Fruit fly (Drosophila melanogaster) whole organism, embryonic: ENCODE measurements around the gene parvin.

ENCODE experiments used
- Ada2b ChIP-seq: fragments of 200-800 bp; sonication (Bioruptor generic); IDR thresholded peaks from 2 replicates; pipeline ENCODE4 v1.3.6; 2022; ENCODE audit warnings: missing biosample characterization, missing genetic modification characterization
- Antp ChIP-seq: fragments of 200-800 bp; sonication (Bioruptor generic); optimal IDR thresholded peaks from 3 replicates; lab custom pipeline; 2016; ENCODE audit warnings: missing biosample characterization, missing genetic modification characterization
- Bdp1 ChIP-seq: fragments of 200-800 bp; sonication (Bioruptor generic); optimal IDR thresholded peaks from 3 replicates; lab custom pipeline; 2016; ENCODE audit warnings: missing biosample characterization, missing genetic modification characterization
- CG10959 ChIP-seq: fragments of 200-800 bp; sonication (Bioruptor generic); IDR thresholded peaks from 2 replicates; pipeline ENCODE4 v1.3.6; 2022; ENCODE audit warnings: missing biosample characterization, missing genetic modification characterization
- CG10979 ChIP-seq: fragments of 200-800 bp; sonication (Bioruptor generic); optimal IDR thresholded peaks from 2 replicates; lab custom pipeline; 2018; ENCODE audit warnings: missing biosample characterization, mild to moderate bottlenecking, missing genetic modification characterization, moderate library complexity
- CG11695 ChIP-seq: fragments of 200-800 bp; sonication (Bioruptor generic); IDR thresholded peaks from 3 replicates; pipeline ENCODE4 v1.3.6; 2022; ENCODE audit warnings: missing biosample characterization, missing genetic modification characterization
- CG12659 ChIP-seq: fragments of 200-800 bp; sonication (Bioruptor generic); optimal IDR thresholded peaks from 3 replicates; lab custom pipeline; 2017; ENCODE audit warnings: mild to moderate bottlenecking, missing biosample characterization, missing genetic modification reagents, missing genetic modification characterization
- CG15479 ChIP-seq: fragments of 200-800 bp; sonication (Bioruptor generic); optimal IDR thresholded peaks from 3 replicates; lab custom pipeline; 2019; ENCODE audit warnings: missing biosample characterization, mild to moderate bottlenecking, missing genetic modification characterization, moderate library complexity
- CG16779 ChIP-seq: fragments of 200-800 bp; sonication (Bioruptor generic); IDR thresholded peaks from 2 replicates; pipeline ENCODE4 v1.3.6; 2022; ENCODE audit warnings: missing biosample characterization, missing genetic modification characterization
- CG18262 ChIP-seq: fragments of 200-800 bp; optimal IDR thresholded peaks from 3 replicates; lab custom pipeline; 2019; ENCODE audit warnings: missing biosample characterization, mild to moderate bottlenecking, missing genetic modification characterization, moderate library complexity
- CG18619 ChIP-seq: fragments of 200-800 bp; sonication (Bioruptor generic); optimal IDR thresholded peaks from 3 replicates; lab custom pipeline; 2017; ENCODE audit warnings: missing biosample characterization, mild to moderate bottlenecking, missing genetic modification characterization
- CG4404 ChIP-seq: fragments of 200-800 bp; sonication (Bioruptor generic); IDR thresholded peaks from 2 replicates; pipeline ENCODE4 v1.3.6; 2022; ENCODE audit warnings: missing biosample characterization, missing genetic modification characterization
- CG7839 ChIP-seq: fragments of 200-800 bp; sonication (Bioruptor generic); optimal IDR thresholded peaks from 3 replicates; lab custom pipeline; 2018; ENCODE audit warnings: missing biosample characterization, mild to moderate bottlenecking, missing genetic modification characterization, moderate library complexity
- CG8359 ChIP-seq: fragments of 200-800 bp; sonication (Bioruptor generic); optimal IDR thresholded peaks from 2 replicates; lab custom pipeline; 2017; ENCODE audit warnings: missing biosample characterization, mild to moderate bottlenecking, missing genetic modification characterization, borderline replicate concordance
- CG8924 ChIP-seq: fragments of 200-800 bp; optimal IDR thresholded peaks from 3 replicates; lab custom pipeline; 2019; ENCODE audit warnings: missing biosample characterization, mild to moderate bottlenecking, missing genetic modification characterization, moderate library complexity
- CG8944 ChIP-seq: fragments of 200-800 bp; sonication (Bioruptor generic); optimal IDR thresholded peaks from 3 replicates; lab custom pipeline; 2016; ENCODE audit warnings: missing biosample characterization, missing genetic modification characterization
- CG9727 ChIP-seq: fragments of 200-800 bp; sonication (Bioruptor generic); optimal IDR thresholded peaks from 3 replicates; lab custom pipeline; 2017; ENCODE audit warnings: missing biosample characterization, mild to moderate bottlenecking, missing genetic modification characterization
- Chrac-16 ChIP-seq: fragments of 200-800 bp; sonication (Bioruptor generic); optimal IDR thresholded peaks from 3 replicates; lab custom pipeline; 2016; ENCODE audit warnings: missing biosample characterization, missing genetic modification characterization
- Dip3 ChIP-seq: fragments of 200-800 bp; sonication (Bioruptor generic); optimal IDR thresholded peaks from 3 replicates; lab custom pipeline; 2016; ENCODE audit warnings: missing biosample characterization, missing genetic modification characterization
- Dll ChIP-seq: fragments of 200-800 bp; sonication (Bioruptor generic); IDR thresholded peaks from 4 replicates; pipeline ENCODE4 v1.3.6; 2022; ENCODE audit warnings: missing biosample characterization, missing genetic modification characterization; ENCODE audit not compliant: partially characterized antibody
- Hr78 ChIP-seq, 2 experiments: fragments of 200-800 bp in 1 of 2; fragments of >200 bp in 1 of 2; sonication (Bioruptor generic) in 1 of 2; optimal IDR thresholded peaks; 2 replicates each; lab custom pipeline; 2017 to 2019; ENCODE audit warnings: missing biosample characterization in 2 of 2, missing genetic modification characterization in 2 of 2, mild to moderate bottlenecking in 1 of 2, moderate library complexity in 1 of 2
- Kr ChIP-seq: fragments of 200-800 bp; sonication (Bioruptor generic); optimal IDR thresholded peaks from 2 replicates; lab custom pipeline; 2017; ENCODE audit warnings: missing biosample characterization, mild to moderate bottlenecking, missing genetic modification characterization
- NK7.1 ChIP-seq: fragments of 200-800 bp; sonication (Bioruptor generic); optimal IDR thresholded peaks from 3 replicates; lab custom pipeline; 2016; ENCODE audit warnings: missing biosample characterization, missing genetic modification characterization
- btn ChIP-seq: fragments of 200-800 bp; sonication (Bioruptor generic); optimal IDR thresholded peaks from 2 replicates; lab custom pipeline; 2016; ENCODE audit warnings: missing biosample characterization, missing genetic modification characterization
- croc ChIP-seq: fragments of 200-800 bp; sonication (Bioruptor generic); conservative IDR thresholded peaks from 3 replicates; pipeline ENCODE4 v1.3.6; 2022; ENCODE audit warnings: missing biosample characterization, missing genetic modification characterization
- emc ChIP-seq: fragments of 200-800 bp; sonication (Bioruptor generic); optimal IDR thresholded peaks from 2 replicates; lab custom pipeline; 2016; ENCODE audit warnings: missing biosample characterization, missing genetic modification characterization
- fd102C ChIP-seq: fragments of 200-800 bp; sonication (Bioruptor generic); optimal IDR thresholded peaks from 2 replicates; lab custom pipeline; 2018; ENCODE audit warnings: missing biosample characterization, mild to moderate bottlenecking, missing genetic modification characterization, moderate library complexity
- fru ChIP-seq: fragments of >200 bp; optimal IDR thresholded peaks from 2 replicates; lab custom pipeline; 2017
- gsb-n ChIP-seq: fragments of 200-800 bp; sonication (Bioruptor generic); optimal IDR thresholded peaks from 3 replicates; lab custom pipeline; 2018; ENCODE audit warnings: missing biosample characterization, mild to moderate bottlenecking, missing genetic modification characterization
- ham ChIP-seq: fragments of 200-800 bp; sonication (Bioruptor generic); IDR thresholded peaks from 2 replicates; pipeline ENCODE4 v1.3.6; 2022; ENCODE audit warnings: missing biosample characterization, missing genetic modification characterization
- klu ChIP-seq: fragments of 200-800 bp; sonication (Bioruptor generic); IDR thresholded peaks from 2 replicates; pipeline ENCODE4 v1.3.6; 2022; ENCODE audit warnings: missing biosample characterization, missing genetic modification characterization
- lola ChIP-seq, 3 experiments: fragments of >200 bp in 2 of 3; fragments of 200-800 bp in 1 of 3; sonication (Bioruptor generic) in 1 of 3; optimal IDR thresholded peaks; 2 replicates each; lab custom pipeline; 2017 to 2019; ENCODE audit warnings: missing biosample characterization in 3 of 3, missing genetic modification characterization in 3 of 3, mild to moderate bottlenecking in 1 of 3, moderate library complexity in 1 of 3
- mld ChIP-seq: fragments of 200-800 bp; sonication (Bioruptor generic); IDR thresholded peaks from 3 replicates; pipeline ENCODE4 v1.3.6; 2022; ENCODE audit warnings: missing biosample characterization, missing genetic modification characterization; ENCODE audit not compliant: partially characterized antibody
- nom ChIP-seq: fragments of 200-800 bp; sonication (Bioruptor generic); optimal IDR thresholded peaks from 2 replicates; lab custom pipeline; 2017; ENCODE audit warnings: missing biosample characterization, missing genetic modification characterization, mild to moderate bottlenecking, moderate library complexity, missing genetic modification reagents
- pros ChIP-seq: fragments of 200-800 bp; sonication (Bioruptor generic); optimal IDR thresholded peaks from 3 replicates; lab custom pipeline; 2019; ENCODE audit warnings: missing biosample characterization, mild to moderate bottlenecking, missing genetic modification characterization, moderate library complexity
- shn ChIP-seq: fragments of 200-800 bp; sonication (Bioruptor generic); optimal IDR thresholded peaks from 3 replicates; lab custom pipeline; 2016; ENCODE audit warnings: missing biosample characterization, missing genetic modification characterization
- trem ChIP-seq: fragments of 200-800 bp; optimal IDR thresholded peaks from 3 replicates; lab custom pipeline; 2019; ENCODE audit warnings: missing biosample characterization, mild to moderate bottlenecking, missing genetic modification characterization, moderate library complexity
- trh ChIP-seq: fragments of 200-800 bp; sonication (Bioruptor generic); optimal IDR thresholded peaks from 2 replicates; lab custom pipeline; 2016; ENCODE audit warnings: missing biosample characterization, missing genetic modification characterization
- tup ChIP-seq: fragments of 200-800 bp; sonication (Bioruptor generic); optimal IDR thresholded peaks from 2 replicates; lab custom pipeline; 2016; ENCODE audit warnings: missing biosample characterization, mild to moderate bottlenecking, missing genetic modification characterization, moderate library complexity
- z ChIP-seq: fragments of 200-800 bp; sonication (Bioruptor generic); IDR thresholded peaks from 3 replicates; pipeline ENCODE4 v1.3.6; 2022; ENCODE audit warnings: missing biosample characterization, missing genetic modification characterization

Gene parvin

DNA sequence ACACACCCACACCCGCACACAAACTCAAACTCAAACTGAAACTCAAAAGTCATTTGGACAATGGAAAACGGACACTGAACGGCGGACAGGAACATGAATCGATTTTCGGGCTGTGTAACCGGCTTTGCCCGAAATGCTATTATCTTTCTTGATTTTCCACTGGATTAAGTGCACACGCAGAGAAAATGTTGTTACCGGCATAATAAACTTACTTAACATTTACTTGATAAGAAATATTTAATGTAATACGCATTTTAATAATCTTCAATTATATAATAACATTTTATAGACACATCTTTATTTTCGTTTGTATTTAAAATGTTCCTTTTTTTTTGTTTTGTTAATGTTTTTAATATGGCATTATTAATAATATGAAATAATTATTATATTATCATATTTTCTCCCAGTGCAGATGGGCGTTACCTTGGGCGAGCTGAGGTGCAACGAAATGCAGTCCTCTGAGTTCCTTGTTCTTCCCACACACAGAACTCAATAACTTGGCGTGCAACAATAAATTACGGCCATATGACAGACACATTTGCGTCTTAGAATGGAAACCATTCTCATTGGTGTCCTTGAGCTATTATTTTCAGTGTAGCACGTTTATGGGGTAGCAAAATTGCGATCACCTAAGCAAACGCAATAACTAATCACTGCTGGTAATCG lies 19.1 kb downstream of the parvin start, which contains the start of gene CG12702 (continued):
- TF ChIP-seq CG7839 (tag; lab: Kevin White, UChicago), result no peak
- peak; percentile 19 for TF ChIP-seq gsb-n (tag; lab: Kevin White, UChicago)
- no peak for TF ChIP-seq CG10959 (GFP tag; lab: Robert Waterston, UW)
- TF ChIP-seq Dll, result no peak
- no peak for TF ChIP-seq z (GFP tag; lab: Robert Waterston, UW)
- TF ChIP-seq btn, result no peak
- TF ChIP-seq trem (tag; lab: Kevin White, UChicago), result no peak
- TF ChIP-seq Bdp1, result no peak
- no peak for TF ChIP-seq Kr (GFP tag; lab: Kevin White, UChicago)
- no peak for TF ChIP-seq Antp (GFP tag; lab: Kevin White, UChicago)
- TF ChIP-seq mld (GFP tag; lab: Robert Waterston, UW), result no peak
- no peak; the same call in 2 of the 3 replicates for TF ChIP-seq croc (GFP tag; lab: Robert Waterston, UW)
- TF ChIP-seq shn, result no peak
- peak in 1 of 3 experiments; percentile 37 for TF ChIP-seq lola (GFP tag; optimal IDR thresholded peaks at IDR 0.05; lab: Kevin White, UChicago)
- no peak for TF ChIP-seq Hr78 (GFP tag; optimal IDR thresholded peaks at IDR 0.05; lab: Kevin White, UChicago)
- TF ChIP-seq CG18619, result no peak
- 0 out of 2 replicates have a peak, but pooled peaks have one; percentile 32 for TF ChIP-seq CG4404 (GFP tag; lab: Robert Waterston, UW)
- TF ChIP-seq CG10979 (tag; lab: Kevin White, UChicago), result peak; percentile 14
- TF ChIP-seq CG8359 (GFP tag; lab: Kevin White, UChicago), result no peak
- no peak for TF ChIP-seq ham
- TF ChIP-seq CG15479, result peak; percentile 52
- no peak for TF ChIP-seq emc (GFP tag; lab: Kevin White, UChicago)
- TF ChIP-seq klu (GFP tag; lab: Robert Waterston, UW), result no peak
- no peak for TF ChIP-seq nom (GFP tag; lab: Kevin White, UChicago)
- no peak for TF ChIP-seq CG16779 (GFP tag; lab: Robert Waterston, UW)
- peak; percentile 2 for TF ChIP-seq Chrac-16 (GFP tag; lab: Kevin White, UChicago)
- no peak for TF ChIP-seq Dip3
- no peak for TF ChIP-seq fd102C (GFP tag; lab: Kevin White, UChicago)
- peak; percentile 35 for TF ChIP-seq CG9727
- no peak for TF ChIP-seq Ada2b
- TF ChIP-seq trh (GFP tag; lab: Kevin White, UChicago), result no peak
- TF ChIP-seq pros (GFP tag; lab: Kevin White, UChicago), result peak; percentile 66
- no peak for TF ChIP-seq CG11695 (GFP tag; lab: Robert Waterston, UW)
- peak; percentile 18 for TF ChIP-seq CG8924 (tag; lab: Kevin White, UChicago)
- no peak for TF ChIP-seq tup
- no peak for TF ChIP-seq NK7.1 (GFP tag; lab: Kevin White, UChicago)
- TF ChIP-seq CG8944 (GFP tag; lab: Kevin White, UChicago), result no peak
- TF ChIP-seq CG18262 (tag; lab: Kevin White, UChicago), result peak; percentile 47
- no peak for TF ChIP-seq fru (lab: Kevin White, UChicago)
- no peak for TF ChIP-seq CG12659 (GFP tag; lab: Kevin White, UChicago)
- TF ChIP-seq, all 482 proteins: peak for 25
